Worm (Caenorhabditis elegans) whole organism, L4/young adult: ENCODE results near the gene rpl-33.

ENCODE experiments used
- dao-5 ChIP-seq: sonication (generic microtip); optimal IDR thresholded peaks from 2 replicates; lab custom pipeline; 2016; ENCODE audit warnings: missing genotype, missing genetic modification characterization, moderate library complexity, missing compliant biosample characterization
- him-1 ChIP-seq: sonication (generic microtip); optimal IDR thresholded peaks from 2 replicates; lab custom pipeline; 2016; ENCODE audit warnings: missing genotype, missing genetic modification reagents, missing genetic modification characterization, missing compliant biosample characterization

- TF ChIP-seq him-1 = no peak
- no peak for TF ChIP-seq dao-5 (tag; lab: Kevin White, UChicago)
These were observed 10.3 kb downstream of the rpl-33 start, which contains the start of gene cutl-5 for ce11 chrII:7115638-7116037.
